Fruit fly (Drosophila melanogaster): Measurements from ENCODE around the gene MICU1.

DNA sequence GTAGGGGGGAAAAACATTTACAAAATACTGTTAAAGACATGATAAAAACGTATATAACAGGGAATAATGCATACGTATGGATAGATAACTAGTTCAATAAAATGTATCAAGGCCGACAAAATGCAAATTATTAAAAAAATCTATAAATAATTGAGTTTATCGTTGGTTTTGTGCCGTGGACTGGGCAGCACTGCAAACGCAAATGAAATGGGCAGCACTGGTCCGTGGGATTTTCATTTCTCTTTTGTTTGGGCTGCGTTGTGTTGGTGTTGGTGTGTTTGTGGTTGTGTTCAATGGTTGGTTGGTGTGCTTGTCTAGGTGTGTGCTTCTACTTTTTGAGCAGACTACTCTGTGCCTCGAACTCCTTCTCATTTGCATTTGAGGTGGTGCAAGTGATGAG lies 44.6 kb downstream of the MICU1 start:
- TF ChIP-seq CG12071 (GFP tag; optimal IDR thresholded peaks at IDR 0.05): no peak
- TF ChIP-seq wor (GFP tag; IDR thresholded peaks at IDR 0.05): no peak
- TF ChIP-seq CG17186 (GFP tag; optimal IDR thresholded peaks at IDR 0.05): no peak
- TF ChIP-seq Tbp (GFP tag; optimal IDR thresholded peaks at IDR 0.05): no peak
- TF ChIP-seq CG3847 (GFP tag; IDR thresholded peaks at IDR 0.05): no peak
- no peak for TF ChIP-seq CG9609 (GFP tag; optimal IDR thresholded peaks at IDR 0.05)
